Worm (Caenorhabditis elegans): ENCODE measurements around the gene pqn-65.

The pqn-65 gene

ce11 chrX:4599526-4599925 lies 19.9 kb downstream of the pqn-65 start:
- TF ChIP-seq B0310.2 (tag; optimal IDR thresholded peaks at IDR 0.05) (no peak), aly-1 (tag; optimal IDR thresholded peaks at IDR 0.05) (no peak), hnd-1 (tag; optimal IDR thresholded peaks at IDR 0.05) (no peak), pes-1 (GFP tag; IDR thresholded peaks at IDR 0.05) (no peak), ceh-36 (tag; optimal IDR thresholded peaks at IDR 0.05) (no peak), ama-1 (optimal IDR thresholded peaks at IDR 0.05) (no peak), flt-1 (GFP tag; IDR thresholded peaks at IDR 0.05) (no peak), tbx-37 (GFP tag; conservative IDR thresholded peaks at IDR 0.05) (no peak), F13C5.2 (tag; optimal IDR thresholded peaks at IDR 0.05) (no peak), tbx-11 (GFP tag; IDR thresholded peaks at IDR 0.05) (no peak), ceh-13 (GFP tag; optimal IDR thresholded peaks at IDR 0.05) (no peak), hmg-4 (GFP tag; optimal IDR thresholded peaks at IDR 0.05) (no peak), hmbx-1 (tag; optimal IDR thresholded peaks at IDR 0.05) (no peak), tra-4 (tag; optimal IDR thresholded peaks at IDR 0.05) (no peak)

- TF ChIP-seq pes-1 (GFP tag; IDR thresholded peaks at IDR 0.05) (no peak), scrt-1 (GFP tag; IDR thresholded peaks at IDR 0.05) (no peak), hnd-1 (tag; optimal IDR thresholded peaks at IDR 0.05) (no peak), ama-1 (optimal IDR thresholded peaks at IDR 0.05) (no peak), ceh-36 (tag; optimal IDR thresholded peaks at IDR 0.05) (no peak), flt-1 (GFP tag; IDR thresholded peaks at IDR 0.05) (no peak), B0310.2 (tag; optimal IDR thresholded peaks at IDR 0.05) (no peak), aly-1 (tag; optimal IDR thresholded peaks at IDR 0.05) (no peak), tbx-11 (GFP tag; IDR thresholded peaks at IDR 0.05) (no peak), ceh-13 (GFP tag; optimal IDR thresholded peaks at IDR 0.05) (no peak), tbx-37 (GFP tag; conservative IDR thresholded peaks at IDR 0.05) (no peak), hmg-4 (GFP tag; optimal IDR thresholded peaks at IDR 0.05) (no peak)
These were observed 22.0 kb downstream of the pqn-65 start for ce11 chrX:4597419-4597818.

ce11 chrX:4592250-4592649 lies 27.2 kb downstream of the pqn-65 start, which contains the start of gene flp-12:
Gene flp-12 (minus strand): TSS chrX:4592350.
- no peak for TF ChIP-seq ceh-36 (tag; optimal IDR thresholded peaks at IDR 0.05)

ce11 chrX:4588462-4588861 lies 31.0 kb downstream of the pqn-65 start, which contains the start of gene lnp-1:
Gene lnp-1 (plus strand): TSS chrX:4588762.
- TF ChIP-seq ets-7 (tag; optimal IDR thresholded peaks at IDR 0.05): no peak
- no peak for TF ChIP-seq scrt-1 (GFP tag; IDR thresholded peaks at IDR 0.05)

ce11 chrX:4587934-4588333 lies 31.5 kb downstream of the pqn-65 start:
- TF ChIP-seq tra-4 (tag; optimal IDR thresholded peaks at IDR 0.05) (no peak), hnd-1 (tag; optimal IDR thresholded peaks at IDR 0.05) (no peak), ceh-13 (GFP tag; optimal IDR thresholded peaks at IDR 0.05) (no peak)

ce11 chrX:4586617-4587016 lies 32.8 kb downstream of the pqn-65 start, which contains the start of gene C05E11.2:
Gene C05E11.2 (plus strand): TSS chrX:4586917.
- TF ChIP-seq ceh-13 (GFP tag; optimal IDR thresholded peaks at IDR 0.05) (no peak), aly-1 (tag; optimal IDR thresholded peaks at IDR 0.05) (no peak), hmg-4 (GFP tag; optimal IDR thresholded peaks at IDR 0.05) (no peak)

- no peak for TF ChIP-seq F13C5.2 (tag; optimal IDR thresholded peaks at IDR 0.05)
- no peak for TF ChIP-seq hmbx-1 (tag; optimal IDR thresholded peaks at IDR 0.05)
- no peak for TF ChIP-seq ets-7 (tag; optimal IDR thresholded peaks at IDR 0.05)
- TF ChIP-seq pes-1 (GFP tag; IDR thresholded peaks at IDR 0.05): no peak
- TF ChIP-seq tbx-37 (GFP tag; conservative IDR thresholded peaks at IDR 0.05): no peak
- TF ChIP-seq ceh-36 (tag; optimal IDR thresholded peaks at IDR 0.05): no peak
- no peak for TF ChIP-seq B0310.2 (tag; optimal IDR thresholded peaks at IDR 0.05)
- no peak for TF ChIP-seq aly-1 (tag; optimal IDR thresholded peaks at IDR 0.05)
- no peak for TF ChIP-seq hnd-1 (tag; optimal IDR thresholded peaks at IDR 0.05)
- TF ChIP-seq sea-1 (GFP tag; conservative IDR thresholded peaks at IDR 0.05): no peak
- TF ChIP-seq scrt-1 (GFP tag; IDR thresholded peaks at IDR 0.05): no peak
- TF ChIP-seq hmg-4 (GFP tag; optimal IDR thresholded peaks at IDR 0.05): no peak
- TF ChIP-seq ceh-13 (GFP tag; optimal IDR thresholded peaks at IDR 0.05): no peak
- no peak for TF ChIP-seq tra-4 (tag; optimal IDR thresholded peaks at IDR 0.05)
- TF ChIP-seq tbx-11 (GFP tag; IDR thresholded peaks at IDR 0.05): no peak
- no peak for TF ChIP-seq flt-1 (GFP tag; IDR thresholded peaks at IDR 0.05)
- TF ChIP-seq ama-1 (optimal IDR thresholded peaks at IDR 0.05): no peak
These were observed 33.9 kb downstream of the pqn-65 start, which contains the start of gene C05E11.7 for ce11 chrX:4585579-4585978. Gene C05E11.7 (minus strand): TSS chrX:4585679.

- no peak for TF ChIP-seq ceh-13 (GFP tag; optimal IDR thresholded peaks at IDR 0.05)
These were observed 40.9 kb downstream of the pqn-65 start for ce11 chrX:4578581-4578980.

- TF ChIP-seq tbx-37 (GFP tag; conservative IDR thresholded peaks at IDR 0.05): no peak
- no peak for TF ChIP-seq tbx-11 (GFP tag; IDR thresholded peaks at IDR 0.05)
- no peak for TF ChIP-seq ets-7 (tag; optimal IDR thresholded peaks at IDR 0.05)
- no peak for TF ChIP-seq hmg-4 (GFP tag; optimal IDR thresholded peaks at IDR 0.05)
- TF ChIP-seq F13C5.2 (tag; optimal IDR thresholded peaks at IDR 0.05): no peak
- TF ChIP-seq ceh-13 (GFP tag; optimal IDR thresholded peaks at IDR 0.05): no peak
- TF ChIP-seq ama-1 (optimal IDR thresholded peaks at IDR 0.05): no peak
- no peak for TF ChIP-seq flt-1 (GFP tag; IDR thresholded peaks at IDR 0.05)
- TF ChIP-seq hnd-1 (tag; optimal IDR thresholded peaks at IDR 0.05): no peak
- no peak for TF ChIP-seq sea-1 (GFP tag; conservative IDR thresholded peaks at IDR 0.05)
- TF ChIP-seq B0310.2 (tag; optimal IDR thresholded peaks at IDR 0.05): no peak
- no peak for TF ChIP-seq aly-1 (tag; optimal IDR thresholded peaks at IDR 0.05)
- TF ChIP-seq scrt-1 (GFP tag; IDR thresholded peaks at IDR 0.05): no peak
- no peak for TF ChIP-seq hmbx-1 (tag; optimal IDR thresholded peaks at IDR 0.05)
- no peak for TF ChIP-seq tra-4 (tag; optimal IDR thresholded peaks at IDR 0.05)
- no peak for TF ChIP-seq ceh-36 (tag; optimal IDR thresholded peaks at IDR 0.05)
- TF ChIP-seq pes-1 (GFP tag; IDR thresholded peaks at IDR 0.05): no peak
These were observed 41.5 kb downstream of the pqn-65 start, which contains the start of gene C05E11.3 for ce11 chrX:4577941-4578340. Gene C05E11.3 (plus strand): TSS chrX:4578241.

Data from whole organism, early embryonic.